Worm (Caenorhabditis elegans) whole organism, L2 larva: ENCODE results near the gene B0545.4.

Experiments used
- C34F6.9 ChIP-seq: fragments of 150-350 bp; optimal IDR thresholded peaks from 2 replicates; lab custom pipeline; 2014; ENCODE audit warnings: missing biosample characterization, missing genetic modification characterization
- F13H6.1 ChIP-seq: sonication (generic microtip); optimal IDR thresholded peaks from 2 replicates; lab custom pipeline; 2016; ENCODE audit warnings: missing genetic modification characterization, missing compliant biosample characterization
- R02D3.7 ChIP-seq: fragments of 150-350 bp; optimal IDR thresholded peaks from 2 replicates; lab custom pipeline; 2014; ENCODE audit warnings: missing biosample characterization, missing genetic modification characterization
- ZK546.5 ChIP-seq: sonication (generic microtip); optimal IDR thresholded peaks from 2 replicates; lab custom pipeline; 2017; ENCODE audit warnings: missing biosample characterization, missing genetic modification characterization
- alr-1 ChIP-seq: fragments of 150-350 bp; optimal IDR thresholded peaks from 2 replicates; lab custom pipeline; 2014; ENCODE audit warnings: missing biosample characterization, missing genetic modification characterization
- aly-2 ChIP-seq: fragments of 150-350 bp; optimal IDR thresholded peaks from 2 replicates; lab custom pipeline; 2014; ENCODE audit warnings: missing biosample characterization, missing genetic modification characterization
- ama-1 ChIP-seq: fragments of 150-350 bp; optimal IDR thresholded peaks from 2 replicates; lab custom pipeline; 2018; ENCODE audit warnings: inconsistent platforms
- blmp-1 ChIP-seq: sonication (generic microtip); optimal IDR thresholded peaks from 2 replicates; lab custom pipeline; 2017; ENCODE audit warnings: missing genetic modification characterization, mild to moderate bottlenecking, missing compliant biosample characterization, antibody characterized with exemption, moderate library complexity; ENCODE audit not compliant: insufficient read depth
- ceh-16 ChIP-seq: fragments of 150-350 bp; optimal IDR thresholded peaks from 2 replicates; lab custom pipeline; 2014; ENCODE audit warnings: missing biosample characterization, missing genetic modification characterization
- ceh-82 ChIP-seq: fragments of 150-350 bp; optimal IDR thresholded peaks from 2 replicates; lab custom pipeline; 2014; ENCODE audit warnings: missing biosample characterization, missing genetic modification characterization
- crh-2 ChIP-seq: sonication (generic microtip); optimal IDR thresholded peaks from 2 replicates; lab custom pipeline; 2017; ENCODE audit warnings: missing biosample characterization, missing genetic modification characterization
- elt-1 ChIP-seq: fragments of 150-350 bp; optimal IDR thresholded peaks from 2 replicates; lab custom pipeline; 2014; ENCODE audit warnings: missing biosample characterization, missing genetic modification characterization
- lin-11 ChIP-seq: fragments of 150-350 bp; sonication (generic microtip); optimal IDR thresholded peaks from 2 replicates; lab custom pipeline; 2014; ENCODE audit warnings: missing biosample characterization, missing genetic modification characterization, inconsistent platforms, mixed read lengths
- lin-13 ChIP-seq: fragments of 150-350 bp; optimal IDR thresholded peaks from 2 replicates; lab custom pipeline; 2014; ENCODE audit warnings: missing biosample characterization, missing genetic modification reagents, missing genetic modification characterization
- lsy-2 ChIP-seq, 2 experiments: fragments of 150-350 bp in 1 of 2; sonication (generic microtip) in 1 of 2; optimal IDR thresholded peaks; 2 replicates each; lab custom pipeline; 2014 to 2017; ENCODE audit warnings: missing biosample characterization in 2 of 2, missing genetic modification characterization in 2 of 2
- mbf-1 ChIP-seq: sonication (generic microtip); optimal IDR thresholded peaks from 2 replicates; lab custom pipeline; 2017; ENCODE audit warnings: missing biosample characterization, missing genetic modification characterization
- mdl-1 ChIP-seq, 2 experiments: fragments of 150-350 bp in 1 of 2; sonication (generic microtip) in 1 of 2; optimal IDR thresholded peaks; 2 replicates each; lab custom pipeline; 2017; ENCODE audit warnings: missing biosample characterization in 2 of 2, missing genetic modification characterization in 2 of 2
- nhr-129 ChIP-seq: fragments of 150-350 bp; optimal IDR thresholded peaks from 2 replicates; lab custom pipeline; 2014; ENCODE audit warnings: missing biosample characterization, missing genetic modification characterization
- nhr-21 ChIP-seq: fragments of 150-350 bp; optimal IDR thresholded peaks from 2 replicates; lab custom pipeline; 2014; ENCODE audit warnings: missing biosample characterization, missing genetic modification characterization
- nhr-237 ChIP-seq: fragments of 150-350 bp; optimal IDR thresholded peaks from 2 replicates; lab custom pipeline; 2014; ENCODE audit warnings: missing biosample characterization, missing genetic modification characterization
- nhr-6 ChIP-seq: fragments of 150-350 bp; optimal IDR thresholded peaks from 2 replicates; lab custom pipeline; 2014; ENCODE audit warnings: missing biosample characterization, missing genetic modification characterization
- peb-1 ChIP-seq: fragments of 150-350 bp; optimal IDR thresholded peaks from 2 replicates; lab custom pipeline; 2014; ENCODE audit warnings: missing biosample characterization, missing genetic modification characterization
- sem-4 ChIP-seq: fragments of 150-350 bp; optimal IDR thresholded peaks from 2 replicates; lab custom pipeline; 2014; ENCODE audit warnings: missing biosample characterization, missing genetic modification reagents, missing genetic modification characterization
- sma-9 ChIP-seq, 2 experiments: fragments of 150-350 bp in 1 of 2; sonication (generic microtip) in 1 of 2; optimal IDR thresholded peaks; 2 replicates each; lab custom pipeline; 2014 to 2016; ENCODE audit warnings: missing genetic modification characterization in 2 of 2, mild to moderate bottlenecking in 1 of 2, missing biosample characterization in 1 of 2, missing compliant biosample characterization in 1 of 2, missing genetic modification reagents in 1 of 2, moderate library complexity in 1 of 2
- snpc-4 ChIP-seq: fragments of 150-350 bp; optimal IDR thresholded peaks from 2 replicates; lab custom pipeline; 2014; ENCODE audit warnings: missing biosample characterization, missing genetic modification characterization
- unc-55 ChIP-seq: fragments of 150-350 bp; sonication (generic microtip); optimal IDR thresholded peaks from 3 replicates; lab custom pipeline; 2014; ENCODE audit warnings: missing biosample characterization, missing genetic modification reagents, missing genetic modification characterization
- unc-62 ChIP-seq: fragments of 150-350 bp; optimal IDR thresholded peaks from 2 replicates; lab custom pipeline; 2014; ENCODE audit warnings: missing biosample characterization, missing genetic modification reagents, missing genetic modification characterization
- zag-1 ChIP-seq: fragments of 150-350 bp; optimal IDR thresholded peaks from 2 replicates; lab custom pipeline; 2014; ENCODE audit warnings: missing biosample characterization, missing genetic modification characterization
- ztf-1 ChIP-seq: fragments of 200-800 bp; sonication (Bioruptor generic); conservative IDR thresholded peaks from 2 replicates; pipeline ENCODE4 v1.3.6; 2022; ENCODE audit warnings: missing genetic modification characterization, missing compliant biosample characterization
- ztf-4 ChIP-seq: fragments of 150-350 bp; optimal IDR thresholded peaks from 2 replicates; lab custom pipeline; 2014; ENCODE audit warnings: missing biosample characterization, missing genetic modification characterization

The B0545.4 gene

ce11 chrIV:141022-141421 is 31.8 kb upstream of the B0545.4 start:
- no peak for TF ChIP-seq elt-1 (tag; lab: Kevin White, UChicago)
- TF ChIP-seq nhr-237 = no peak
- no peak for TF ChIP-seq ztf-4 (tag; lab: Kevin White, UChicago)
- TF ChIP-seq blmp-1 (tag; lab: Kevin White, UChicago) = no peak
- TF ChIP-seq ZK546.5 (tag; lab: Kevin White, UChicago) = no peak
- no peak for TF ChIP-seq sma-9 (GFP tag; optimal IDR thresholded peaks at IDR 0.05; lab: Kevin White, UChicago)
- TF ChIP-seq sma-9 (tag; optimal IDR thresholded peaks at IDR 0.05; lab: Kevin White, UChicago) = no peak
- no peak for TF ChIP-seq lin-13 (GFP tag; lab: Kevin White, UChicago)
- no peak for TF ChIP-seq aly-2 (tag; lab: Kevin White, UChicago)
- no peak for TF ChIP-seq ceh-82 (tag; lab: Kevin White, UChicago)
- TF ChIP-seq peb-1 (tag; lab: Kevin White, UChicago) = no peak
- no peak for TF ChIP-seq nhr-21 (tag; lab: Kevin White, UChicago)
- TF ChIP-seq unc-62 (GFP tag; lab: Kevin White, UChicago) = no peak
- no peak for TF ChIP-seq sem-4 (tag; lab: Kevin White, UChicago)
- TF ChIP-seq mbf-1 (tag; lab: Kevin White, UChicago) = no peak
- TF ChIP-seq, all 48 proteins: peak for 0

- TF ChIP-seq crh-2 = no peak
- TF ChIP-seq ZK546.5 (tag; lab: Kevin White, UChicago) = no peak
- TF ChIP-seq nhr-6 (tag; lab: Kevin White, UChicago) = no peak
- no peak for TF ChIP-seq ama-1 (lab: Kevin White, UChicago)
These were observed 30.4 kb upstream of the B0545.4 start for ce11 chrIV:139652-140051.

- TF ChIP-seq ama-1 (lab: Kevin White, UChicago) = no peak
- TF ChIP-seq alr-1 (tag; lab: Kevin White, UChicago) = no peak
- TF ChIP-seq elt-1 (tag; lab: Kevin White, UChicago) = no peak
- no peak for TF ChIP-seq peb-1 (tag; lab: Kevin White, UChicago)
- TF ChIP-seq C34F6.9 (tag; lab: Kevin White, UChicago) = no peak
- TF ChIP-seq lin-11 (tag; lab: Kevin White, UChicago) = no peak
- no peak for TF ChIP-seq ceh-16 (tag; lab: Kevin White, UChicago)
- TF ChIP-seq snpc-4 (tag; lab: Kevin White, UChicago) = no peak
- TF ChIP-seq ZK546.5 (tag; lab: Kevin White, UChicago) = no peak
- no peak for TF ChIP-seq R02D3.7 (tag; lab: Kevin White, UChicago)
- TF ChIP-seq nhr-237 = no peak
- TF ChIP-seq ztf-1 (GFP tag; lab: Robert Waterston, UW) = no peak
- no peak for TF ChIP-seq mdl-1 (tag; optimal IDR thresholded peaks at IDR 0.05; lab: Kevin White, UChicago)
- no peak for TF ChIP-seq nhr-6 (tag; lab: Kevin White, UChicago)
- no peak for TF ChIP-seq crh-2
- TF ChIP-seq ztf-4 (tag; lab: Kevin White, UChicago) = no peak
These were observed 24.8 kb upstream of the B0545.4 start for ce11 chrIV:133968-134367.

- peak; percentile 63 for TF ChIP-seq unc-55 (GFP tag; lab: Kevin White, UChicago)
- peak; percentile 69 to 77 for TF ChIP-seq mdl-1 (tag; optimal IDR thresholded peaks at IDR 0.05; lab: Kevin White, UChicago)
- TF ChIP-seq nhr-129 (tag; lab: Kevin White, UChicago) = peak; percentile 50
- TF ChIP-seq C34F6.9 (tag; lab: Kevin White, UChicago) = peak; percentile 57
- TF ChIP-seq sma-9 (GFP tag; optimal IDR thresholded peaks at IDR 0.05; lab: Kevin White, UChicago) = peak; percentile 45
- no peak for TF ChIP-seq sma-9 (tag; optimal IDR thresholded peaks at IDR 0.05; lab: Kevin White, UChicago)
- TF ChIP-seq lin-13 (GFP tag; lab: Kevin White, UChicago) = no peak
- peak in 1 of 2 experiments; percentile 51 for TF ChIP-seq lsy-2 (tag; optimal IDR thresholded peaks at IDR 0.05; lab: Kevin White, UChicago)
- peak; percentile 6 for TF ChIP-seq F13H6.1 (tag; lab: Kevin White, UChicago)
- TF ChIP-seq nhr-21 (tag; lab: Kevin White, UChicago) = no peak
These were observed 22.9 kb upstream of the B0545.4 start, which contains the start of gene daf-1 for ce11 chrIV:132095-132494. Gene daf-1 (plus strand): TSS chrIV:132416.

ce11 chrIV:130150-130549 is 20.9 kb upstream of the B0545.4 start:
- TF ChIP-seq C34F6.9 (tag; lab: Kevin White, UChicago) = peak; percentile 6
- TF ChIP-seq crh-2 = no peak
- no peak for TF ChIP-seq ceh-16 (tag; lab: Kevin White, UChicago)
- no peak for TF ChIP-seq zag-1
- TF ChIP-seq unc-55 (GFP tag; lab: Kevin White, UChicago) = no peak
- TF ChIP-seq lin-13 (GFP tag; lab: Kevin White, UChicago) = no peak
- peak in 1 of 2 experiments; percentile 0 for TF ChIP-seq lsy-2 (tag; optimal IDR thresholded peaks at IDR 0.05; lab: Kevin White, UChicago)
